Fruit fly (Drosophila melanogaster) whole organism, wandering third instar larva: ENCODE measurements around the gene kraken.

Source experiments
- Abd-B ChIP-seq: fragments of >200 bp; optimal IDR thresholded peaks from 2 replicates; lab custom pipeline; 2017; ENCODE audit warnings: missing biosample characterization, missing genetic modification characterization
- CG32264 ChIP-seq: fragments of 200-800 bp; sonication (Bioruptor generic); optimal IDR thresholded peaks from 2 replicates; lab custom pipeline; 2016; ENCODE audit warnings: missing biosample characterization, missing genetic modification characterization
- CG9705 ChIP-seq: fragments of 200-800 bp; sonication (Bioruptor generic); optimal IDR thresholded peaks from 2 replicates; lab custom pipeline; 2018; ENCODE audit warnings: missing biosample characterization, mild to moderate bottlenecking, missing genetic modification characterization
- CrebA ChIP-seq: fragments of 200-800 bp; sonication (Bioruptor generic); optimal IDR thresholded peaks from 2 replicates; lab custom pipeline; 2016; ENCODE audit warnings: missing biosample characterization, mild to moderate bottlenecking, missing genetic modification characterization, borderline replicate concordance
- Dif ChIP-seq: fragments of 200-275, 200-300 bp; sonication (Bioruptor generic); optimal IDR thresholded peaks from 2 replicates; lab custom pipeline; 2018; ENCODE audit warnings: missing biosample characterization, missing genetic modification characterization; ENCODE audit not compliant: partially characterized antibody
- GATAd ChIP-seq: sonication (Bioruptor generic); optimal IDR thresholded peaks from 2 replicates; lab custom pipeline; 2016; ENCODE audit warnings: missing biosample characterization, missing genetic modification characterization
- HLH106 ChIP-seq: fragments of 200-800 bp; optimal IDR thresholded peaks from 3 replicates; lab custom pipeline; 2019; ENCODE audit warnings: missing biosample characterization, mild to moderate bottlenecking, missing genetic modification characterization, moderate library complexity
- Hr78 ChIP-seq: fragments of >200 bp; optimal IDR thresholded peaks from 2 replicates; lab custom pipeline; 2017; ENCODE audit warnings: missing biosample characterization, missing genetic modification characterization
- Hr83 ChIP-seq: fragments of 200-300 bp; sonication (Bioruptor generic); optimal IDR thresholded peaks from 2 replicates; lab custom pipeline; 2016; ENCODE audit warnings: missing biosample characterization, mild to moderate bottlenecking, missing genetic modification characterization, moderate library complexity; ENCODE audit not compliant: poor library complexity, severe bottlenecking
- Mio ChIP-seq: sonication (Bioruptor generic); optimal IDR thresholded peaks from 2 replicates; lab custom pipeline; 2016; ENCODE audit warnings: missing biosample characterization, missing genetic modification characterization
- Myc ChIP-seq: fragments of >200 bp; optimal IDR thresholded peaks from 2 replicates; lab custom pipeline; 2017
- N ChIP-seq: fragments of >200 bp; optimal IDR thresholded peaks from 2 replicates; lab custom pipeline; 2018; ENCODE audit warnings: missing biosample characterization, missing external identifiers, missing genetic modification characterization
- OdsH ChIP-seq: fragments of 200-800 bp; sonication (Bioruptor generic); optimal IDR thresholded peaks from 2 replicates; lab custom pipeline; 2016; ENCODE audit warnings: missing biosample characterization, mild to moderate bottlenecking, missing genetic modification characterization
- Rel ChIP-seq, 2 experiments: fragments of 200-800 bp; sonication (Bioruptor generic) in 1 of 2; optimal IDR thresholded peaks; 2 replicates in 1 of 2; 3 replicates in 1 of 2; lab custom pipeline; 2016 to 2019; ENCODE audit warnings: mild to moderate bottlenecking in 2 of 2, missing biosample characterization in 2 of 2, missing genetic modification characterization in 2 of 2, moderate library complexity in 1 of 2
- br ChIP-seq: fragments of 200-800 bp; sonication (Bioruptor generic); optimal IDR thresholded peaks from 2 replicates; lab custom pipeline; 2016; ENCODE audit warnings: missing biosample characterization, missing genetic modification characterization
- brk ChIP-seq: fragments of 200-800 bp; sonication (Bioruptor generic); optimal IDR thresholded peaks from 2 replicates; lab custom pipeline; 2016; ENCODE audit warnings: missing biosample characterization, mild to moderate bottlenecking, missing genetic modification characterization
- dl ChIP-seq, 2 experiments: fragments of 175-275, 200-275 bp in 1 of 2; fragments of 200-275 bp in 1 of 2; sonication (Bioruptor generic); optimal IDR thresholded peaks; lab custom pipeline; 2018; ENCODE audit warnings: mild to moderate bottlenecking in 2 of 2, missing biosample characterization in 2 of 2, missing genetic modification characterization in 2 of 2, moderate library complexity in 2 of 2; ENCODE audit not compliant: partially characterized antibody in 2 of 2, insufficient read depth in 1 of 2
- dmrt93B ChIP-seq: fragments of 200-800 bp; sonication (Bioruptor generic); optimal IDR thresholded peaks from 2 replicates; lab custom pipeline; 2018; ENCODE audit warnings: missing biosample characterization, mild to moderate bottlenecking, missing genetic modification characterization
- dsf ChIP-seq: sonication (Bioruptor generic); optimal IDR thresholded peaks from 2 replicates; lab custom pipeline; 2016; ENCODE audit warnings: missing biosample characterization, missing genetic modification characterization, borderline replicate concordance
- ey ChIP-seq: fragments of 200-800 bp; sonication (Bioruptor generic); optimal IDR thresholded peaks from 2 replicates; lab custom pipeline; 2016; ENCODE audit warnings: missing biosample characterization, missing genetic modification characterization
- fru ChIP-seq: fragments of 200-800 bp; sonication (Bioruptor generic); optimal IDR thresholded peaks from 3 replicates; lab custom pipeline; 2016; ENCODE audit warnings: missing biosample characterization, mild to moderate bottlenecking, missing genetic modification characterization
- h ChIP-seq: fragments of 200-800 bp; sonication (Bioruptor generic); optimal IDR thresholded peaks from 3 replicates; lab custom pipeline; 2016; ENCODE audit warnings: missing biosample characterization, mild to moderate bottlenecking, missing genetic modification characterization
- jim ChIP-seq: fragments of 175-275, 200-325 bp; sonication (Bioruptor generic); optimal IDR thresholded peaks from 2 replicates; lab custom pipeline; 2016; ENCODE audit warnings: missing biosample characterization, mild to moderate bottlenecking, missing genetic modification characterization
- lola ChIP-seq: fragments of >200 bp; optimal IDR thresholded peaks from 2 replicates; lab custom pipeline; 2017; ENCODE audit warnings: missing biosample characterization, missing genetic modification characterization
- pan ChIP-seq: fragments of >200 bp; optimal IDR thresholded peaks from 2 replicates; lab custom pipeline; 2017
- psq ChIP-seq: fragments of 200-800 bp; sonication (Bioruptor generic); optimal IDR thresholded peaks from 3 replicates; lab custom pipeline; 2017; ENCODE audit warnings: missing biosample characterization, mild to moderate bottlenecking, missing genetic modification characterization, moderate library complexity
- rgr ChIP-seq: fragments of 200-800 bp; sonication (Bioruptor generic); optimal IDR thresholded peaks from 3 replicates; lab custom pipeline; 2016; ENCODE audit warnings: missing biosample characterization, mild to moderate bottlenecking, missing genetic modification characterization
- sage ChIP-seq: fragments of 200-800 bp; sonication (Bioruptor generic); optimal IDR thresholded peaks from 2 replicates; lab custom pipeline; 2016; ENCODE audit warnings: missing biosample characterization, mild to moderate bottlenecking, missing genetic modification characterization
- sv ChIP-seq: fragments of 200-800 bp; sonication (Bioruptor generic); optimal IDR thresholded peaks from 3 replicates; lab custom pipeline; 2016; ENCODE audit warnings: missing biosample characterization, missing genetic modification characterization
- tai ChIP-seq: sonication (Bioruptor generic); optimal IDR thresholded peaks from 2 replicates; lab custom pipeline; 2016; ENCODE audit warnings: missing biosample characterization, missing genetic modification characterization
- usp ChIP-seq: fragments of >200 bp; optimal IDR thresholded peaks from 2 replicates; lab custom pipeline; 2017; ENCODE audit warnings: missing biosample characterization, missing genetic modification characterization

kraken gene

DNA sequence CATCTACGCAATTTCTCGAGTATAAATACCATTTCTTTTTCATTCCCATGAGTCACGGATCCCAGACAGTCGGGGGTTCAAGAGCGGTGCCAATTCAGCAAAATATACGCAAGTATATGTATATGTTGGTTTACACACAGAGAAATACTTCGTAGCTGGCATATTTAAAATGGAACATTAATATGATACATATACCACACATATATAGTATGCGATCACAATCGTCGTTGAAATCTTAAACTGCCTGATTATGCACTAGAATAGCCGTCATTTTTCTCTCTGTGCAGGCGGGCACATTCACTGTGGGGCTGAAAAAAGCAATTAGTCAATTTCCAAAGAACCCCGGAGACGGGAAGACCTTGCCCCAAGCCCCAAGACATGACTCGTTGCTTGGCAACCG is 10.9 kb upstream of the kraken start (continued):
- peak; percentile 95 for TF ChIP-seq tai (GFP tag; lab: Kevin White, UChicago)
- peak; percentile 91 for TF ChIP-seq dmrt93B (GFP tag; lab: Kevin White, UChicago)
- no peak for TF ChIP-seq usp (GFP tag; lab: Kevin White, UChicago)
- peak; percentile 96 for TF ChIP-seq rgr (GFP tag; lab: Kevin White, UChicago)
- no peak for TF ChIP-seq lola (GFP tag; lab: Kevin White, UChicago)
- TF ChIP-seq GATAd = peak; percentile 85
- peak; percentile 76 for TF ChIP-seq Hr83 (GFP tag; lab: Kevin White, UChicago)
- peak; percentile 96 for TF ChIP-seq OdsH (GFP tag; lab: Kevin White, UChicago)
- TF ChIP-seq N (GFP tag; lab: Kevin White, UChicago) = no peak

DNA sequence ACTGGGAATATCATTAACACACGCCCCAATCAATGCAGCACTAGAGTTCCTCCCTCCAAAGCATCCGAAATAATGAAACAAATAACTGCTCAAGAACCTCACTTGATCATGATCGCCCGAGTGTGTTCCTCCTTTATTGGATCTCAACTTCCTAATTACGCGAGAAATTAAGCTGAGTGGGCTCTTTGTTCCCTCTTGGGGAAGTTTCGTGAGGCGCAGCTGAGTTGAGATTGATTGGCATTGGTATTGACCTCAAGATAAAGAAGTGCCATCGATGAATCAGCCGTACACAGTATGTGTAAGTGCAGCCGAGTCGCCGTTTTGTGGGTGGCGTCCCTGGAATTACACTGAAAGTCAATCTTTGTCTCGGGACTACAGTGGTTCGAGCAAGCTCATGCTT is 9.7 kb upstream of the kraken start:
- TF ChIP-seq Rel (GFP tag; optimal IDR thresholded peaks at IDR 0.05; lab: Kevin White, UChicago) (no peak), Rel (tag; optimal IDR thresholded peaks at IDR 0.05; lab: Kevin White, UChicago) (peak; percentile 64), lola (GFP tag; lab: Kevin White, UChicago) (no peak)

DNA sequence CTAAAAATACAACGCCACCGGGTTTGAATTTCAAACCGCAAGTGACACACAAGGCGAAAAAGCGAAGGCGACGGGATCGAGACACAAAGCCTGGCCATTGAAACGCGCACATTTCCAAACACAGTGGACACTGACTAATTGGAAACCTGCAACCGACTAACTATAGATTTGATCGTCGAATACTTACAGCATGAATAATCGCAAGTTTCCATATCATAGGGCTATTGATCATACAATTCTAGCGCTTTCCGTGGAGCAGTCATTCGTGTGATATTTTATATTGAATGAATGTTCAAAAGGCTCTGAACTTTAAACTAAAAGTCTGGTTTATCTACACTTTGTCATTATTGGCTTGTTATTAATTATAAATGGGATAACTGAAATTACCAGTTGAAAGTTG is 9.3 kb upstream of the kraken start:
- no peak for TF ChIP-seq Dif (GFP tag; lab: Kevin White, UChicago)
- no peak for TF ChIP-seq pan (lab: Kevin White, UChicago)
- TF ChIP-seq dl (GFP tag; optimal IDR thresholded peaks at IDR 0.05; lab: Kevin White, UChicago; ENCODE audit: insufficient read depth in 1 of 2, partially characterized antibody in 2 of 2) = no peak
- peak; percentile 9 for TF ChIP-seq fru (GFP tag; lab: Kevin White, UChicago)
- TF ChIP-seq OdsH (GFP tag; lab: Kevin White, UChicago) = peak; percentile 1
- no peak for TF ChIP-seq Mio (GFP tag; lab: Kevin White, UChicago)
- no peak for TF ChIP-seq rgr (GFP tag; lab: Kevin White, UChicago)
- no peak for TF ChIP-seq psq (GFP tag; lab: Kevin White, UChicago)
- TF ChIP-seq dmrt93B (GFP tag; lab: Kevin White, UChicago) = no peak
- TF ChIP-seq CG32264 = no peak
- no peak for TF ChIP-seq sage
- peak; percentile 13 for TF ChIP-seq HLH106 (tag; lab: Kevin White, UChicago)
- peak; percentile 4 for TF ChIP-seq ey (GFP tag; lab: Kevin White, UChicago)
- no peak for TF ChIP-seq CrebA
- TF ChIP-seq sv (GFP tag; lab: Kevin White, UChicago) = no peak
- TF ChIP-seq h (GFP tag; lab: Kevin White, UChicago) = no peak
- TF ChIP-seq CG9705 (GFP tag; lab: Kevin White, UChicago) = no peak
- TF ChIP-seq Abd-B (GFP tag; lab: Kevin White, UChicago) = no peak
- TF ChIP-seq brk (GFP tag; lab: Kevin White, UChicago) = no peak
- TF ChIP-seq br (GFP tag; lab: Kevin White, UChicago) = peak; percentile 7
- TF ChIP-seq Hr78 (GFP tag; lab: Kevin White, UChicago) = no peak
- TF ChIP-seq Myc (lab: Kevin White, UChicago) = no peak
- no peak for TF ChIP-seq jim (GFP tag; lab: Kevin White, UChicago)

DNA sequence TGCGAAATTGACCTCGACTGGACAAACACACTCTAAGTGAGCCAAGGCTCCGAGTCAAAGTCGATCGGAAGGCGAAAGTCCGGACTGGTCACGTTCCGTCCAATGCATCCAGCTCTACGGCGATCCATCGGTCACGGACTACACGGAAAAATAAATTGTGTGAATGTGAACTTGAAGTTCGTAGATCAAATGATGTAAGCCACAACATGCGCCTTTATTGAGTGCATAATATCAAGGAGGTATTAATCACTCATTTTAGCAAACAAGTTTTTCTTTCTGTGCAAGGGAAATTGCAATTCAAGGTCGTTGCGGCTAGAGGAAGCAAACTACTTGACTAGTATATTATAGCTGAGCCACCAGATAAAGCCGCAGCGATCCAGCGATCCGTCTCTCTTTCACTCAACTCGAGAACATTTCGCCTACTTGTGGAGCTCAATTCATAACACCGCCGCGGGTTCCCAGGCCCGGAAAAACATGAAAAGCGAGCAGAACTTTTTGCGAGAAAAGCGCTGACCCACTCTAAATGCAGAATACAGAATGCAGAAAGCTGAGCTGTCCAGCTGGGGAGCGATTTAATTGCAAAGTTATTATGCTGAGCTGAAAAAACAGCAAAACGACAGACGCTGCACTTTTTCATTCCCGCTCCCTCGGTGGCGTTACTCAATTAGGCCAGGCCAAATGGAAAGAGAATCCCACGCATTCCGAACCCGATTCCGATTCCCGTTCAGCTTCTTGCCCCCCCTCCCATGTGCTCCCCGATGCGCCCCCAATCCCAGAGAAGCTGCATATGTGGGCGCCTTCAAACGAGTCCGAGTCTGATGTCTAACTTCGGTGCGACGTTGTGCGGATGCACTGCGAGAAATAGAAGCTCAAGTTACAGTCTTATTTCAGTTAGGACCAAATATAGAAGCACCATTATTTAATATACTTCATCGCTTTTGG is 8.4 kb upstream of the kraken start:
- no peak for TF ChIP-seq fru (GFP tag; lab: Kevin White, UChicago)
- TF ChIP-seq CG32264 = no peak
- peak; percentile 2 for TF ChIP-seq h (GFP tag; lab: Kevin White, UChicago)
- no peak for TF ChIP-seq N (GFP tag; lab: Kevin White, UChicago)
- no peak for TF ChIP-seq CrebA
- no peak for TF ChIP-seq dsf (GFP tag; lab: Kevin White, UChicago)
